Worm (Caenorhabditis elegans) whole organism, L4 larva: ENCODE measurements around the gene Y57G7A.6.
A peak's percentile ranks its signal among the peaks of the same experiment; 100 is the strongest.

Experiments used
- F10B5.3 ChIP-seq: sonication (generic microtip); optimal IDR thresholded peaks from 2 replicates; lab custom pipeline; 2016; ENCODE audit warnings: mild to moderate bottlenecking, missing genetic modification characterization, missing compliant biosample characterization
- R02D3.7 ChIP-seq: fragments of 150-350 bp; sonication (generic microtip); optimal IDR thresholded peaks from 3 replicates; lab custom pipeline; 2014; ENCODE audit warnings: missing biosample characterization, missing genetic modification characterization
- aha-1 ChIP-seq: fragments of 150-350 bp; peaks from one replicate; lab custom pipeline; 2014; ENCODE audit warnings: missing biosample characterization, missing genetic modification characterization
- ceh-20 ChIP-seq: fragments of 200-800 bp; sonication (Bioruptor generic); IDR thresholded peaks from 2 replicates; pipeline ENCODE4 v1.3.6; 2022; ENCODE audit warnings: missing genetic modification reagents, missing genetic modification characterization, missing compliant biosample characterization
- ceh-28 ChIP-seq: fragments of 150-350 bp; optimal IDR thresholded peaks from 2 replicates; lab custom pipeline; 2014; ENCODE audit warnings: missing biosample characterization, missing genetic modification reagents, missing genetic modification characterization
- daf-16 ChIP-seq, 3 experiments: sonication (generic microtip); optimal IDR thresholded peaks; 2 replicates each; lab custom pipeline; 2016 to 2017; ENCODE audit warnings: missing genetic modification characterization in 3 of 3, missing genetic modification reagents in 3 of 3, mild to moderate bottlenecking in 2 of 3, missing compliant biosample characterization in 2 of 3, missing biosample characterization in 1 of 3, moderate library complexity in 1 of 3
- dmd-6 ChIP-seq: fragments of 200-800 bp; sonication (Bioruptor generic); IDR thresholded peaks from 2 replicates; pipeline ENCODE4 v1.3.6; 2022; ENCODE audit warnings: missing genetic modification reagents, missing genetic modification characterization, missing compliant biosample characterization
- dmd-8 ChIP-seq: fragments of 200-800 bp; sonication (Bioruptor generic); IDR thresholded peaks from 2 replicates; pipeline ENCODE4 v1.3.6; 2022; ENCODE audit warnings: missing genetic modification characterization, missing compliant biosample characterization
- gei-8 ChIP-seq: fragments of 200-800 bp; sonication (Bioruptor generic); optimal IDR thresholded peaks from 2 replicates; lab custom pipeline; 2018; ENCODE audit warnings: mild to moderate bottlenecking, missing genetic modification characterization, missing compliant biosample characterization
- jun-1 ChIP-seq: fragments of 150-350 bp; optimal IDR thresholded peaks from 2 replicates; lab custom pipeline; 2014; ENCODE audit warnings: missing biosample characterization, missing genetic modification reagents, missing genetic modification characterization
- lin-13 ChIP-seq: fragments of 150-350 bp; optimal IDR thresholded peaks from 2 replicates; lab custom pipeline; 2014; ENCODE audit warnings: missing biosample characterization, missing genetic modification reagents, missing genetic modification characterization
- lin-15B ChIP-seq: fragments of 150-350 bp; sonication (generic microtip); optimal IDR thresholded peaks from 3 replicates; lab custom pipeline; 2014; ENCODE audit warnings: missing biosample characterization, missing genetic modification characterization
- lin-38 ChIP-seq: fragments of 200-800 bp; sonication (Bioruptor generic); IDR thresholded peaks from 2 replicates; pipeline ENCODE4 v1.3.6; 2022; ENCODE audit warnings: missing genetic modification reagents, missing genetic modification characterization, missing compliant biosample characterization
- lsy-2 ChIP-seq, 2 experiments: fragments of 150-350 bp in 1 of 2; sonication (generic microtip) in 1 of 2; optimal IDR thresholded peaks; 2 replicates each; lab custom pipeline; 2014 to 2017; ENCODE audit warnings: missing biosample characterization in 2 of 2, missing genetic modification characterization in 2 of 2
- mxl-3 ChIP-seq: fragments of 200-800 bp; sonication (Bioruptor generic); optimal IDR thresholded peaks from 2 replicates; lab custom pipeline; 2018; ENCODE audit warnings: mild to moderate bottlenecking, missing genetic modification characterization, missing compliant biosample characterization
- nhr-10 ChIP-seq: fragments of 150-350 bp; optimal IDR thresholded peaks from 2 replicates; lab custom pipeline; 2014; ENCODE audit warnings: missing biosample characterization, missing genetic modification characterization
- nhr-111 ChIP-seq: fragments of 200-800 bp; sonication (Bioruptor generic); optimal IDR thresholded peaks from 2 replicates; lab custom pipeline; 2018; ENCODE audit warnings: mild to moderate bottlenecking, missing genetic modification characterization, missing compliant biosample characterization
- nhr-237 ChIP-seq: sonication (generic microtip); optimal IDR thresholded peaks from 2 replicates; lab custom pipeline; 2017; ENCODE audit warnings: missing biosample characterization, missing genetic modification characterization
- nhr-6 ChIP-seq: fragments of 150-350 bp; optimal IDR thresholded peaks from 2 replicates; lab custom pipeline; 2014; ENCODE audit warnings: missing biosample characterization, missing genetic modification characterization
- nhr-77 ChIP-seq: fragments of 150-350 bp; optimal IDR thresholded peaks from 2 replicates; lab custom pipeline; 2014; ENCODE audit warnings: missing biosample characterization, missing genetic modification characterization
- pha-4 ChIP-seq, 2 experiments: fragments of 150-350 bp in 1 of 2; fragments of 200-800 bp in 1 of 2; sonication (Bioruptor generic) in 1 of 2; IDR thresholded peaks in 1 of 2; optimal IDR thresholded peaks in 1 of 2; 2 replicates each; pipeline versions ENCODE4 v1.3.6 to Lab custom; 2014 to 2022; ENCODE audit warnings: missing genetic modification characterization in 2 of 2, missing genetic modification reagents in 2 of 2, missing biosample characterization in 1 of 2, missing compliant biosample characterization in 1 of 2
- php-3 ChIP-seq: fragments of 200-800 bp; sonication (Bioruptor generic); IDR thresholded peaks from 2 replicates; pipeline ENCODE4 v1.3.6; 2022; ENCODE audit warnings: missing genetic modification reagents, missing genetic modification characterization, missing compliant biosample characterization
- pqm-1 ChIP-seq: sonication (generic microtip); optimal IDR thresholded peaks from 2 replicates; lab custom pipeline; 2017; ENCODE audit warnings: missing biosample characterization, missing genetic modification characterization
- rbr-2 ChIP-seq: sonication (generic microtip); optimal IDR thresholded peaks from 2 replicates; lab custom pipeline; 2016; ENCODE audit warnings: missing genotype, missing genetic modification characterization, missing compliant biosample characterization
- sdz-12 ChIP-seq: fragments of 200-800 bp; sonication (Bioruptor generic); optimal IDR thresholded peaks from 2 replicates; lab custom pipeline; 2018; ENCODE audit warnings: mild to moderate bottlenecking, missing genetic modification characterization, missing compliant biosample characterization
- set-16 ChIP-seq: fragments of 200-800 bp; sonication (Bioruptor generic); IDR thresholded peaks from 2 replicates; pipeline ENCODE4 v1.3.6; 2022; ENCODE audit warnings: missing genetic modification reagents, missing genetic modification characterization, missing compliant biosample characterization
- snpc-1.2 ChIP-seq: fragments of 200-800 bp; sonication (Bioruptor generic); IDR thresholded peaks from 2 replicates; pipeline ENCODE4 v1.3.6; 2022; ENCODE audit warnings: missing genetic modification reagents, missing genetic modification characterization, missing compliant biosample characterization
- tag-97 ChIP-seq: fragments of 200-800 bp; sonication (Bioruptor generic); IDR thresholded peaks from 2 replicates; pipeline ENCODE4 v1.3.6; 2022; ENCODE audit warnings: missing genetic modification characterization, missing compliant biosample characterization
- unc-39 ChIP-seq: sonication (generic microtip); optimal IDR thresholded peaks from 2 replicates; lab custom pipeline; 2017; ENCODE audit warnings: missing biosample characterization, missing genetic modification characterization
- unc-62 ChIP-seq, 3 experiments: fragments of 150-350 bp in 1 of 3; sonication (generic microtip); optimal IDR thresholded peaks in 2 of 3; peaks in 1 of 3; 1 replicate in 1 of 3; 2 replicates in 2 of 3; lab custom pipeline; 2014 to 2017; ENCODE audit warnings: missing biosample characterization in 3 of 3, missing genetic modification characterization in 3 of 3, missing genetic modification reagents in 3 of 3, missing genotype in 1 of 3
- zfp-2 ChIP-seq: sonication (generic microtip); optimal IDR thresholded peaks from 2 replicates; lab custom pipeline; 2016; ENCODE audit warnings: mild to moderate bottlenecking, missing genetic modification characterization, missing compliant biosample characterization
- zip-2 ChIP-seq: fragments of 150-350 bp; optimal IDR thresholded peaks from 2 replicates; lab custom pipeline; 2014; ENCODE audit warnings: missing biosample characterization, missing genetic modification characterization
- ztf-11 ChIP-seq: fragments of 150-350 bp; optimal IDR thresholded peaks from 2 replicates; lab custom pipeline; 2014; ENCODE audit warnings: missing biosample characterization, missing genetic modification characterization

The Y57G7A.6 gene

ce11 chrII:1306036-1306435 is 20.6 kb upstream of the Y57G7A.6 start, which contains the start of gene emc-2:
emc-2 (minus strand) TSS chrII:1306136.
- TF ChIP-seq nhr-111 (GFP tag; lab: Kevin White, UChicago) (no peak), daf-16 (GFP tag; optimal IDR thresholded peaks at IDR 0.05; lab: Kevin White, UChicago) (no peak), daf-16 (tag; optimal IDR thresholded peaks at IDR 0.05; lab: Kevin White, UChicago) (no peak), nhr-237 (tag; lab: Kevin White, UChicago) (no peak), ceh-28 (tag; lab: Kevin White, UChicago) (peak; percentile 9), nhr-77 (no peak), unc-62 (GFP tag; optimal IDR thresholded peaks at IDR 0.05 in 1 of 2; lab: Kevin White, UChicago) (peak in 1 of 2 experiments; percentile 25), unc-62 (tag; optimal IDR thresholded peaks at IDR 0.05; lab: Kevin White, UChicago) (no peak)

- no peak for TF ChIP-seq zfp-2 (tag; lab: Kevin White, UChicago)
- TF ChIP-seq zip-2 (tag; lab: Kevin White, UChicago): no peak
- no peak for TF ChIP-seq ceh-20 (GFP tag; lab: Robert Waterston, UW)
- no peak for TF ChIP-seq lin-38 (GFP tag; lab: Robert Waterston, UW)
- TF ChIP-seq nhr-6: no peak
- no peak for TF ChIP-seq lin-15B (tag; lab: Kevin White, UChicago)
- TF ChIP-seq, all 104 proteins: peak for 0
These were observed 16.1 kb upstream of the Y57G7A.6 start, which contains the start of gene glb-31 for ce11 chrII:1301554-1301953. glb-31 (minus strand) TSS chrII:1301654.

- TF ChIP-seq R02D3.7 (tag; lab: Kevin White, UChicago): no peak
These were observed 12.8 kb upstream of the Y57G7A.6 start, which contains the start of gene Y57G7A.1 for ce11 chrII:1298169-1298568. Y57G7A.1 (plus strand) TSS chrII:1298469.

ce11 chrII:1297697-1298093 is 12.3 kb upstream of the Y57G7A.6 start:
- TF ChIP-seq daf-16 (GFP tag; optimal IDR thresholded peaks at IDR 0.05; lab: Kevin White, UChicago) (no peak), daf-16 (tag; optimal IDR thresholded peaks at IDR 0.05; lab: Kevin White, UChicago) (peak; percentile 89), gei-8 (no peak), F10B5.3 (tag; lab: Kevin White, UChicago) (no peak), aha-1 (no peak), dmd-6 (GFP tag; lab: Robert Waterston, UW) (peak; percentile 43; the same call in 1 of the 2 replicates), jun-1 (tag; lab: Kevin White, UChicago) (no peak), pqm-1 (tag; lab: Kevin White, UChicago) (peak; percentile 10), nhr-10 (tag; lab: Kevin White, UChicago) (no peak)

- TF ChIP-seq unc-62 (GFP tag; optimal IDR thresholded peaks at IDR 0.05 in 1 of 2; lab: Kevin White, UChicago) (peak in 1 of 2 experiments; percentile 91), unc-62 (tag; optimal IDR thresholded peaks at IDR 0.05; lab: Kevin White, UChicago) (no peak), snpc-1.2 (GFP tag; lab: Robert Waterston, UW) (no peak)
These were observed 11.8 kb upstream of the Y57G7A.6 start for ce11 chrII:1297044-1297696.

- TF ChIP-seq dmd-8 (GFP tag; lab: Robert Waterston, UW) (no peak), mxl-3 (GFP tag; lab: Kevin White, UChicago) (no peak), aha-1 (peak; percentile 41)
These were observed 10.4 kb upstream of the Y57G7A.6 start, which contains the start of gene Y57G7A.2 for ce11 chrII:1295776-1296175. Y57G7A.2 (plus strand) TSS chrII:1296076.

ce11 chrII:1293157-1293556 is 7.7 kb upstream of the Y57G7A.6 start, which contains the start of gene srz-64:
srz-64 (minus strand) TSS chrII:1293257.
- no peak for TF ChIP-seq gei-8
- no peak for TF ChIP-seq unc-39 (tag; lab: Kevin White, UChicago)
- TF ChIP-seq mxl-3 (GFP tag; lab: Kevin White, UChicago): no peak
- no peak for TF ChIP-seq aha-1
- TF ChIP-seq php-3: no peak
- TF ChIP-seq tag-97 (GFP tag; lab: Robert Waterston, UW): no peak
- TF ChIP-seq rbr-2 (tag; lab: Kevin White, UChicago): no peak
- TF ChIP-seq pha-4 (GFP tag; IDR thresholded peaks at IDR 0.05; lab: Robert Waterston, UW): no peak
- no peak for TF ChIP-seq pha-4 (tag; optimal IDR thresholded peaks at IDR 0.05; lab: Kevin White, UChicago)
- no peak for TF ChIP-seq ztf-11 (tag; lab: Kevin White, UChicago)
- TF ChIP-seq sdz-12 (GFP tag; lab: Kevin White, UChicago): no peak
- TF ChIP-seq set-16 (GFP tag; lab: Robert Waterston, UW): no peak
- no peak for TF ChIP-seq nhr-6
- no peak for TF ChIP-seq lsy-2 (tag; optimal IDR thresholded peaks at IDR 0.05; lab: Kevin White, UChicago)
- no peak for TF ChIP-seq lin-13 (GFP tag; lab: Kevin White, UChicago)
